Fruit fly (Drosophila melanogaster) whole organism, wandering third instar larva: ENCODE results near the gene CG15483.

Experiments
- Abd-B ChIP-seq: fragments of >200 bp; optimal IDR thresholded peaks from 2 replicates; lab custom pipeline; 2017; ENCODE audit warnings: missing biosample characterization, missing genetic modification characterization
- CG32264 ChIP-seq: fragments of 200-800 bp; sonication (Bioruptor generic); optimal IDR thresholded peaks from 2 replicates; lab custom pipeline; 2016; ENCODE audit warnings: missing biosample characterization, missing genetic modification characterization
- CG9705 ChIP-seq: fragments of 200-800 bp; sonication (Bioruptor generic); optimal IDR thresholded peaks from 2 replicates; lab custom pipeline; 2018; ENCODE audit warnings: missing biosample characterization, mild to moderate bottlenecking, missing genetic modification characterization
- CrebA ChIP-seq: fragments of 200-800 bp; sonication (Bioruptor generic); optimal IDR thresholded peaks from 2 replicates; lab custom pipeline; 2016; ENCODE audit warnings: missing biosample characterization, mild to moderate bottlenecking, missing genetic modification characterization, borderline replicate concordance
- Dfd ChIP-seq: fragments of >200 bp; optimal IDR thresholded peaks from 2 replicates; lab custom pipeline; 2017; ENCODE audit warnings: missing biosample characterization, missing genetic modification characterization
- Dif ChIP-seq: fragments of 200-275, 200-300 bp; sonication (Bioruptor generic); optimal IDR thresholded peaks from 2 replicates; lab custom pipeline; 2018; ENCODE audit warnings: missing biosample characterization, missing genetic modification characterization; ENCODE audit not compliant: partially characterized antibody
- GATAd ChIP-seq: sonication (Bioruptor generic); optimal IDR thresholded peaks from 2 replicates; lab custom pipeline; 2016; ENCODE audit warnings: missing biosample characterization, missing genetic modification characterization
- HLH106 ChIP-seq: fragments of 200-800 bp; optimal IDR thresholded peaks from 3 replicates; lab custom pipeline; 2019; ENCODE audit warnings: missing biosample characterization, mild to moderate bottlenecking, missing genetic modification characterization, moderate library complexity
- Hnf4 ChIP-seq: fragments of 200-800 bp; sonication (Bioruptor generic); optimal IDR thresholded peaks from 2 replicates; lab custom pipeline; 2016; ENCODE audit warnings: missing biosample characterization, mild to moderate bottlenecking, missing genetic modification characterization
- Hr78 ChIP-seq: fragments of >200 bp; optimal IDR thresholded peaks from 2 replicates; lab custom pipeline; 2017; ENCODE audit warnings: missing biosample characterization, missing genetic modification characterization
- Hr83 ChIP-seq: fragments of 200-300 bp; sonication (Bioruptor generic); optimal IDR thresholded peaks from 2 replicates; lab custom pipeline; 2016; ENCODE audit warnings: missing biosample characterization, mild to moderate bottlenecking, missing genetic modification characterization, moderate library complexity; ENCODE audit not compliant: poor library complexity, severe bottlenecking
- Jra ChIP-seq: sonication (Bioruptor generic); optimal IDR thresholded peaks from 2 replicates; lab custom pipeline; 2016; ENCODE audit warnings: missing biosample characterization, missing genetic modification characterization
- Mio ChIP-seq: sonication (Bioruptor generic); optimal IDR thresholded peaks from 2 replicates; lab custom pipeline; 2016; ENCODE audit warnings: missing biosample characterization, missing genetic modification characterization
- Myc ChIP-seq: fragments of >200 bp; optimal IDR thresholded peaks from 2 replicates; lab custom pipeline; 2017
- N ChIP-seq: fragments of >200 bp; optimal IDR thresholded peaks from 2 replicates; lab custom pipeline; 2018; ENCODE audit warnings: missing biosample characterization, missing external identifiers, missing genetic modification characterization
- OdsH ChIP-seq: fragments of 200-800 bp; sonication (Bioruptor generic); optimal IDR thresholded peaks from 2 replicates; lab custom pipeline; 2016; ENCODE audit warnings: missing biosample characterization, mild to moderate bottlenecking, missing genetic modification characterization
- Rel ChIP-seq, 2 experiments: fragments of 200-800 bp; sonication (Bioruptor generic) in 1 of 2; optimal IDR thresholded peaks; 2 replicates in 1 of 2; 3 replicates in 1 of 2; lab custom pipeline; 2016 to 2019; ENCODE audit warnings: mild to moderate bottlenecking in 2 of 2, missing biosample characterization in 2 of 2, missing genetic modification characterization in 2 of 2, moderate library complexity in 1 of 2
- Sp1 ChIP-seq: fragments of 200-800 bp; sonication (Bioruptor generic); optimal IDR thresholded peaks from 3 replicates; lab custom pipeline; 2019; ENCODE audit warnings: missing biosample characterization, mild to moderate bottlenecking, missing genetic modification characterization, moderate library complexity
- Vsx2 ChIP-seq: fragments of 200-300, 225-300 bp; sonication (Bioruptor generic); optimal IDR thresholded peaks from 2 replicates; lab custom pipeline; 2018; ENCODE audit warnings: missing biosample characterization, missing genetic modification characterization; ENCODE audit not compliant: partially characterized antibody
- br ChIP-seq: fragments of 200-800 bp; sonication (Bioruptor generic); optimal IDR thresholded peaks from 2 replicates; lab custom pipeline; 2016; ENCODE audit warnings: missing biosample characterization, missing genetic modification characterization
- brk ChIP-seq: fragments of 200-800 bp; sonication (Bioruptor generic); optimal IDR thresholded peaks from 2 replicates; lab custom pipeline; 2016; ENCODE audit warnings: missing biosample characterization, mild to moderate bottlenecking, missing genetic modification characterization
- dl ChIP-seq, 2 experiments: fragments of 175-275, 200-275 bp in 1 of 2; fragments of 200-275 bp in 1 of 2; sonication (Bioruptor generic); optimal IDR thresholded peaks; lab custom pipeline; 2018; ENCODE audit warnings: mild to moderate bottlenecking in 2 of 2, missing biosample characterization in 2 of 2, missing genetic modification characterization in 2 of 2, moderate library complexity in 2 of 2; ENCODE audit not compliant: partially characterized antibody in 2 of 2, insufficient read depth in 1 of 2
- dmrt93B ChIP-seq: fragments of 200-800 bp; sonication (Bioruptor generic); optimal IDR thresholded peaks from 2 replicates; lab custom pipeline; 2018; ENCODE audit warnings: missing biosample characterization, mild to moderate bottlenecking, missing genetic modification characterization
- dsf ChIP-seq: sonication (Bioruptor generic); optimal IDR thresholded peaks from 2 replicates; lab custom pipeline; 2016; ENCODE audit warnings: missing biosample characterization, missing genetic modification characterization, borderline replicate concordance
- ey ChIP-seq: fragments of 200-800 bp; sonication (Bioruptor generic); optimal IDR thresholded peaks from 2 replicates; lab custom pipeline; 2016; ENCODE audit warnings: missing biosample characterization, missing genetic modification characterization
- foxo ChIP-seq, 2 experiments: fragments of 200-800 bp; sonication (Bioruptor generic); optimal IDR thresholded peaks; 2 replicates in 1 of 2; 3 replicates in 1 of 2; lab custom pipeline; 2016 to 2017; ENCODE audit warnings: missing biosample characterization in 2 of 2, missing genetic modification characterization in 2 of 2
- fru ChIP-seq: fragments of 200-800 bp; sonication (Bioruptor generic); optimal IDR thresholded peaks from 3 replicates; lab custom pipeline; 2016; ENCODE audit warnings: missing biosample characterization, mild to moderate bottlenecking, missing genetic modification characterization
- h ChIP-seq: fragments of 200-800 bp; sonication (Bioruptor generic); optimal IDR thresholded peaks from 3 replicates; lab custom pipeline; 2016; ENCODE audit warnings: missing biosample characterization, mild to moderate bottlenecking, missing genetic modification characterization
- jim ChIP-seq: fragments of 175-275, 200-325 bp; sonication (Bioruptor generic); optimal IDR thresholded peaks from 2 replicates; lab custom pipeline; 2016; ENCODE audit warnings: missing biosample characterization, mild to moderate bottlenecking, missing genetic modification characterization
- lola ChIP-seq: fragments of >200 bp; optimal IDR thresholded peaks from 2 replicates; lab custom pipeline; 2017; ENCODE audit warnings: missing biosample characterization, missing genetic modification characterization
- pan ChIP-seq: fragments of >200 bp; optimal IDR thresholded peaks from 2 replicates; lab custom pipeline; 2017
- psq ChIP-seq: fragments of 200-800 bp; sonication (Bioruptor generic); optimal IDR thresholded peaks from 3 replicates; lab custom pipeline; 2017; ENCODE audit warnings: missing biosample characterization, mild to moderate bottlenecking, missing genetic modification characterization, moderate library complexity
- rgr ChIP-seq: fragments of 200-800 bp; sonication (Bioruptor generic); optimal IDR thresholded peaks from 3 replicates; lab custom pipeline; 2016; ENCODE audit warnings: missing biosample characterization, mild to moderate bottlenecking, missing genetic modification characterization
- sage ChIP-seq: fragments of 200-800 bp; sonication (Bioruptor generic); optimal IDR thresholded peaks from 2 replicates; lab custom pipeline; 2016; ENCODE audit warnings: missing biosample characterization, mild to moderate bottlenecking, missing genetic modification characterization
- sv ChIP-seq: fragments of 200-800 bp; sonication (Bioruptor generic); optimal IDR thresholded peaks from 3 replicates; lab custom pipeline; 2016; ENCODE audit warnings: missing biosample characterization, missing genetic modification characterization
- tai ChIP-seq: sonication (Bioruptor generic); optimal IDR thresholded peaks from 2 replicates; lab custom pipeline; 2016; ENCODE audit warnings: missing biosample characterization, missing genetic modification characterization
- usp ChIP-seq: fragments of >200 bp; optimal IDR thresholded peaks from 2 replicates; lab custom pipeline; 2017; ENCODE audit warnings: missing biosample characterization, missing genetic modification characterization
- woc ChIP-seq: sonication (Bioruptor generic); optimal IDR thresholded peaks from 2 replicates; lab custom pipeline; 2016; ENCODE audit warnings: missing biosample characterization, mild to moderate bottlenecking, missing genetic modification characterization

The CG15483 gene

DNA sequence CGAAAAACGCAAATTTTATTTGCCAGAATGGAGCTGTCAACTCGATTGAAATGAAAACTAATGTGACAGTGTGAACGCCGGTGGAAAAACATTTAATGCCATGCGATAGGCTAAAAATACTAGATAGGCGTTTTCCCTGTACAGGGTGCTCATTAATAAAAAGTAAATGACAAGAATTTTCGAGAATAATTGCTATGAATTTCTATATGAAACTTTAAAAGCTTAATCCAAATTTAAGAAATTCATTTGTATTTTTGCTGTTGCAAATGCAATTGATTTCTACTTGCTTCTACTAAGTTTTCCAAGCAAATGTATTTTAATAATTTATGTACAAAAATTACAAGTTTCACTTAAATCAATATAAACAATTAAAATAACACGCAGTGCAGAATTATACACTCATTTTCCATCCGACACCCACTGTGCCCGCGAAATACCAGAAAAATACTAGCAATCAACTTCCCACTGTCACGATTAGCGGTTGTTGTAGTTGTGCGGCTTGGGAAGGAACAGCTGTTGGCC is 39.8 kb downstream of the CG15483 start, which contains the start of gene Pih1D1 (continued):
- TF ChIP-seq Abd-B (GFP tag; lab: Kevin White, UChicago) (no peak), GATAd (peak; percentile 55), br (GFP tag; lab: Kevin White, UChicago) (peak; percentile 84), Dfd (GFP tag; lab: Kevin White, UChicago) (no peak), Jra (GFP tag; lab: Kevin White, UChicago) (peak; percentile 82), HLH106 (peak; percentile 98), dsf (peak; percentile 80), CG9705 (peak; percentile 95), Hnf4 (GFP tag; lab: Kevin White, UChicago) (peak; percentile 85), pan (no peak), tai (GFP tag; lab: Kevin White, UChicago) (no peak), dl (GFP tag; optimal IDR thresholded peaks at IDR 0.05; lab: Kevin White, UChicago; ENCODE audit: insufficient read depth in 1 of 2, partially characterized antibody in 2 of 2) (no peak), Sp1 (peak; percentile 92), sv (GFP tag; lab: Kevin White, UChicago) (peak; percentile 95), Myc (lab: Kevin White, UChicago) (no peak)

DNA sequence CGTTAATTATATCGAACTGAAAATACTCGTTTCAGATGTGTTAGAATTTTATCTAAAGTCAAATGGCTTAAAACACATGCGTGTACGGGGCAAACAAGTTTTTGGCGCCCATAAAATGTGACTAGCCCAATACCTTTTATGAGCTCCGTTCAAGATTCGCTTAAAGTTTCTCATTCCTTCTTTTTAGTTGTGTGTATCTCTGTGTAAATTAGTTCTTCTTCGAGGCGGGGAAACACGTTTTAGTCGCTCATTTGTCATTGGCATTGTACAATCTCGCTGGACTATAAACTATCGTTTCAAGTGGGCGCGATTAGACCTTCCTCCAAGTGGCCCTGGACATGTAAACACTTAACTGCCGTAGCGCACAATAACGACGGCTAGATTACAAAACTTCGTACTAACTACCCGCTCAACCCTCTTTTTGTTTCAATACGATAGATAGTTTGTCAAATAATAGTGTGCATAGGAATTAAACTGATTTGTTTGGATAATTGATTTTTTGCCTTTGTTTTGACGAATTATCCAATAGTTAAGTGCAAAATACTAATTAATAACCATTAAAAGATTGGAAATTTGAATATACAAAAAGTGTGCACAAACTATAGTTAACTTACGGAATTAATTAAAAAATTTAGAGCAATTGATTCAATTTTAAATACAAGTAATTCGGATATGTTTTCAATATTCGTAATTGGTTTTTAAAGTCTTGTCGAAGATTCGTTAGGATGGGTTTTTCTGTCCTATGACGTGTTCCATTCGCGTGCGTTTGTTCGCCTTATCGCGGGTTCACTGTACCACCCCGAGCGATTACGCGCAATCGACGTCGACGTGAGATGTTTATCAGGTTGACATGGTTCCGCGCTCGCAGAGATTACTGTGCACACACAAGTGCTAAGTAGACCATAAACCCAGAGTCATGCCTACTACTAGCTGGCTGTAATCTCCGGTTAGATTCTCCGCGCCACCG is 40.9 kb downstream of the CG15483 start:
- TF ChIP-seq Dif (GFP tag; lab: Kevin White, UChicago), result no peak
- no peak for TF ChIP-seq dmrt93B
- no peak for TF ChIP-seq dsf
- no peak for TF ChIP-seq usp (GFP tag; lab: Kevin White, UChicago)
- peak; percentile 66 for TF ChIP-seq h (GFP tag; lab: Kevin White, UChicago)
- TF ChIP-seq psq (GFP tag; lab: Kevin White, UChicago), result no peak
- no peak for TF ChIP-seq Vsx2 (GFP tag; lab: Kevin White, UChicago)
- TF ChIP-seq br (GFP tag; lab: Kevin White, UChicago), result no peak
- TF ChIP-seq pan, result no peak
- no peak for TF ChIP-seq N (GFP tag; lab: Kevin White, UChicago)
- TF ChIP-seq brk (GFP tag; lab: Kevin White, UChicago), result peak; percentile 29
- no peak for TF ChIP-seq GATAd
- no peak for TF ChIP-seq dl (GFP tag; optimal IDR thresholded peaks at IDR 0.05; lab: Kevin White, UChicago; ENCODE audit: insufficient read depth in 1 of 2, partially characterized antibody in 2 of 2)
- no peak for TF ChIP-seq Hnf4 (GFP tag; lab: Kevin White, UChicago)
- peak; percentile 2 for TF ChIP-seq sage
- no peak for TF ChIP-seq Jra (GFP tag; lab: Kevin White, UChicago)
- no peak for TF ChIP-seq jim (GFP tag; lab: Kevin White, UChicago)
- peak; percentile 10 for TF ChIP-seq tai (GFP tag; lab: Kevin White, UChicago)
- TF ChIP-seq Hr83 (GFP tag; lab: Kevin White, UChicago), result no peak
- no peak for TF ChIP-seq sv (GFP tag; lab: Kevin White, UChicago)
- TF ChIP-seq Abd-B (GFP tag; lab: Kevin White, UChicago), result no peak
- no peak for TF ChIP-seq Hr78 (GFP tag; lab: Kevin White, UChicago)
- TF ChIP-seq Myc (lab: Kevin White, UChicago), result no peak
- TF ChIP-seq CG9705, result no peak
- no peak for TF ChIP-seq lola (GFP tag; lab: Kevin White, UChicago)
- no peak for TF ChIP-seq CrebA
- TF ChIP-seq rgr (GFP tag; lab: Kevin White, UChicago), result peak; percentile 10
- peak in 1 of 2 experiments; percentile 43 for TF ChIP-seq foxo (GFP tag; optimal IDR thresholded peaks at IDR 0.05; lab: Kevin White, UChicago)
- peak; percentile 38 for TF ChIP-seq HLH106
- TF ChIP-seq OdsH, result peak; percentile 30
- TF ChIP-seq Rel (GFP tag; optimal IDR thresholded peaks at IDR 0.05; lab: Kevin White, UChicago), result no peak
- TF ChIP-seq Rel (tag; optimal IDR thresholded peaks at IDR 0.05; lab: Kevin White, UChicago), result peak; percentile 22
- no peak for TF ChIP-seq Sp1
- TF ChIP-seq Dfd (GFP tag; lab: Kevin White, UChicago), result no peak
- TF ChIP-seq CG32264 (GFP tag; lab: Kevin White, UChicago), result peak; percentile 11
- TF ChIP-seq Mio (GFP tag; lab: Kevin White, UChicago), result no peak
- TF ChIP-seq ey, result peak; percentile 37
- TF ChIP-seq fru (GFP tag; lab: Kevin White, UChicago), result peak; percentile 26
- peak; percentile 16 for TF ChIP-seq woc
